Fruit fly (Drosophila melanogaster) whole organism, prepupa: Measurements from ENCODE around the gene Pde6.

ENCODE experiments used
- Blimp-1 ChIP-seq: fragments of 200-800 bp; sonication (Bioruptor generic); optimal IDR thresholded peaks from 3 replicates; lab custom pipeline; 2017; ENCODE audit warnings: missing biosample characterization, missing genetic modification characterization, mild to moderate bottlenecking, moderate library complexity, missing genetic modification reagents
- CG10669 ChIP-seq: fragments of 200-800 bp; sonication (Bioruptor generic); optimal IDR thresholded peaks from 3 replicates; lab custom pipeline; 2018; ENCODE audit warnings: missing biosample characterization, mild to moderate bottlenecking, missing genetic modification characterization, moderate library complexity
- CG11294 ChIP-seq: fragments of 200-800 bp; sonication (Bioruptor generic); IDR thresholded peaks from 2 replicates; pipeline ENCODE4 v1.3.6; 2022; ENCODE audit warnings: missing biosample characterization, missing genetic modification characterization
- CG11762 ChIP-seq: fragments of 200-800 bp; sonication (Bioruptor generic); optimal IDR thresholded peaks from 3 replicates; lab custom pipeline; 2016; ENCODE audit warnings: missing biosample characterization, missing genetic modification characterization; ENCODE audit not compliant: insufficient read depth
- CG11902 ChIP-seq: fragments of 200-800 bp; sonication (Bioruptor generic); optimal IDR thresholded peaks from 3 replicates; lab custom pipeline; 2016; ENCODE audit warnings: missing biosample characterization, missing genetic modification characterization
- CG15336 ChIP-seq: fragments of 200-800 bp; sonication (Bioruptor generic); IDR thresholded peaks from 2 replicates; pipeline ENCODE4 v1.3.6; 2022; ENCODE audit warnings: missing biosample characterization, missing genetic modification characterization
- CG16779 ChIP-seq: fragments of 200-800 bp; sonication (Bioruptor generic); optimal IDR thresholded peaks from 3 replicates; lab custom pipeline; 2017; ENCODE audit warnings: missing biosample characterization, mild to moderate bottlenecking, missing genetic modification characterization
- CG3032 ChIP-seq: fragments of 200-800 bp; optimal IDR thresholded peaks from 2 replicates; lab custom pipeline; 2019; ENCODE audit warnings: missing biosample characterization, mild to moderate bottlenecking, missing genetic modification characterization, moderate library complexity
- CG31627 ChIP-seq: fragments of 200-800 bp; sonication (Bioruptor generic); optimal IDR thresholded peaks from 3 replicates; lab custom pipeline; 2016; ENCODE audit warnings: missing biosample characterization, missing genetic modification characterization
- CG32006 ChIP-seq: fragments of 200-800 bp; sonication (Bioruptor generic); optimal IDR thresholded peaks from 3 replicates; lab custom pipeline; 2017; ENCODE audit warnings: missing biosample characterization, mild to moderate bottlenecking, missing genetic modification characterization
- CG34406 ChIP-seq: fragments of 200-800 bp; sonication (Bioruptor generic); optimal IDR thresholded peaks from 3 replicates; lab custom pipeline; 2016; ENCODE audit warnings: missing biosample characterization, missing genetic modification characterization
- CG3919 ChIP-seq: fragments of 200-800 bp; sonication (Bioruptor generic); optimal IDR thresholded peaks from 3 replicates; lab custom pipeline; 2016; ENCODE audit warnings: missing biosample characterization, missing genetic modification characterization
- CG4318 ChIP-seq: fragments of 200-800 bp; sonication (Bioruptor generic); optimal IDR thresholded peaks from 3 replicates; lab custom pipeline; 2017; ENCODE audit warnings: missing biosample characterization, mild to moderate bottlenecking, missing genetic modification characterization
- CG6163 ChIP-seq: fragments of 200-800 bp; sonication (Bioruptor generic); IDR thresholded peaks from 3 replicates; pipeline ENCODE4 v1.3.6; 2022; ENCODE audit warnings: missing biosample characterization, missing genetic modification characterization
- CG6276 ChIP-seq: fragments of 200-800 bp; sonication (Bioruptor generic); optimal IDR thresholded peaks from 2 replicates; lab custom pipeline; 2017; ENCODE audit warnings: missing biosample characterization, mild to moderate bottlenecking, missing genetic modification characterization
- CG6792 ChIP-seq: fragments of 200-800 bp; sonication (Bioruptor generic); optimal IDR thresholded peaks from 3 replicates; lab custom pipeline; 2016; ENCODE audit warnings: missing biosample characterization, missing genetic modification characterization
- CG6808 ChIP-seq: fragments of 200-800 bp; sonication (Bioruptor generic); optimal IDR thresholded peaks from 3 replicates; lab custom pipeline; 2017; ENCODE audit warnings: missing biosample characterization, missing genetic modification characterization, mild to moderate bottlenecking, moderate library complexity, missing genetic modification reagents
- CG7368 ChIP-seq: fragments of 200-800 bp; sonication (Bioruptor generic); optimal IDR thresholded peaks from 3 replicates; lab custom pipeline; 2016; ENCODE audit warnings: missing biosample characterization, missing genetic modification characterization
- CG8119 ChIP-seq: fragments of 200-800 bp; sonication (Bioruptor generic); IDR thresholded peaks from 3 replicates; pipeline ENCODE4 v1.3.6; 2022; ENCODE audit warnings: missing biosample characterization, missing genetic modification characterization
- CG8319 ChIP-seq: fragments of 200-800 bp; sonication (Bioruptor generic); optimal IDR thresholded peaks from 3 replicates; lab custom pipeline; 2016; ENCODE audit warnings: missing biosample characterization, missing genetic modification characterization
- CG8632 ChIP-seq: fragments of 200-800 bp; sonication (Bioruptor generic); optimal IDR thresholded peaks from 3 replicates; lab custom pipeline; 2016; ENCODE audit warnings: missing biosample characterization, missing genetic modification characterization
- CG9139 ChIP-seq: fragments of 200-800 bp; sonication (Bioruptor generic); optimal IDR thresholded peaks from 3 replicates; lab custom pipeline; 2017; ENCODE audit warnings: missing biosample characterization, mild to moderate bottlenecking, missing genetic modification characterization
- Eip75B ChIP-seq: fragments of 200-800 bp; sonication (Bioruptor generic); optimal IDR thresholded peaks from 3 replicates; lab custom pipeline; 2016; ENCODE audit warnings: missing biosample characterization, missing genetic modification characterization
- Eip78C ChIP-seq: fragments of 200-800 bp; sonication (Bioruptor generic); peaks from one replicate; lab custom pipeline; 2016; ENCODE audit warnings: missing biosample characterization, missing genetic modification characterization
- Eip93F ChIP-seq: fragments of 200-800 bp; sonication (Bioruptor generic); optimal IDR thresholded peaks from 2 replicates; lab custom pipeline; 2016; ENCODE audit warnings: missing biosample characterization, mild to moderate bottlenecking, missing genetic modification characterization
- Ets21C ChIP-seq: fragments of 200-800 bp; sonication (Bioruptor generic); optimal IDR thresholded peaks from 3 replicates; lab custom pipeline; 2016; ENCODE audit warnings: missing biosample characterization, missing genetic modification characterization
- Ets96B ChIP-seq: fragments of 200-800 bp; optimal IDR thresholded peaks from 2 replicates; lab custom pipeline; 2019; ENCODE audit warnings: missing biosample characterization, mild to moderate bottlenecking, missing genetic modification characterization, moderate library complexity
- Gug ChIP-seq: fragments of 200-800 bp; sonication (Bioruptor generic); IDR thresholded peaks from 2 replicates; pipeline ENCODE4 v1.3.6; 2022; ENCODE audit warnings: missing biosample characterization, missing genetic modification characterization
- Hr38 ChIP-seq: sonication (Bioruptor generic); optimal IDR thresholded peaks from 2 replicates; lab custom pipeline; 2016; ENCODE audit warnings: missing biosample characterization, missing genetic modification characterization
- Hr39 ChIP-seq: fragments of 200-800 bp; sonication (Bioruptor generic); optimal IDR thresholded peaks from 2 replicates; lab custom pipeline; 2016; ENCODE audit warnings: missing biosample characterization, missing genetic modification characterization
- Hr4 ChIP-seq: fragments of 200-800 bp; sonication (Bioruptor generic); optimal IDR thresholded peaks from 3 replicates; lab custom pipeline; 2016; ENCODE audit warnings: missing biosample characterization, missing genetic modification characterization
- Lpt ChIP-seq: fragments of 200-800 bp; sonication (Bioruptor generic); optimal IDR thresholded peaks from 3 replicates; lab custom pipeline; 2016; ENCODE audit warnings: missing biosample characterization, missing genetic modification characterization
- Met ChIP-seq: fragments of 200-800 bp; sonication (Bioruptor generic); optimal IDR thresholded peaks from 3 replicates; lab custom pipeline; 2016; ENCODE audit warnings: missing biosample characterization, missing genetic modification characterization
- Sox102F ChIP-seq: fragments of 200-800 bp; sonication (Bioruptor generic); optimal IDR thresholded peaks from 2 replicates; lab custom pipeline; 2016; ENCODE audit warnings: missing biosample characterization, mild to moderate bottlenecking, missing genetic modification characterization
- Sox14 ChIP-seq: fragments of 200-800 bp; sonication (Bioruptor generic); optimal IDR thresholded peaks from 3 replicates; lab custom pipeline; 2016; ENCODE audit warnings: missing biosample characterization, missing genetic modification characterization
- achi ChIP-seq: fragments of 200-800 bp; sonication (Bioruptor generic); optimal IDR thresholded peaks from 3 replicates; lab custom pipeline; 2016; ENCODE audit warnings: missing biosample characterization, missing genetic modification characterization
- cyc ChIP-seq: fragments of 200-800 bp; sonication (Bioruptor generic); optimal IDR thresholded peaks from 3 replicates; lab custom pipeline; 2016; ENCODE audit warnings: missing biosample characterization, missing genetic modification characterization
- dac ChIP-seq: fragments of 200-800 bp; sonication (Bioruptor generic); optimal IDR thresholded peaks from 2 replicates; lab custom pipeline; 2017; ENCODE audit warnings: missing biosample characterization, mild to moderate bottlenecking, missing genetic modification characterization
- dsx ChIP-seq: fragments of 200-800 bp; optimal IDR thresholded peaks from 3 replicates; lab custom pipeline; 2019; ENCODE audit warnings: missing biosample characterization, mild to moderate bottlenecking, missing genetic modification characterization, moderate library complexity; ENCODE audit not compliant: poor library complexity, severe bottlenecking
- eg ChIP-seq: fragments of 200-800 bp; sonication (Bioruptor generic); IDR thresholded peaks from 3 replicates; pipeline ENCODE4 v1.3.6; 2022; ENCODE audit warnings: missing biosample characterization, missing genetic modification characterization
- esn ChIP-seq: fragments of 200-800 bp; sonication (Bioruptor generic); optimal IDR thresholded peaks from 2 replicates; lab custom pipeline; 2016; ENCODE audit warnings: missing biosample characterization, mild to moderate bottlenecking, missing genetic modification characterization, moderate library complexity
- fd59A ChIP-seq: fragments of 200-800 bp; sonication (Bioruptor generic); optimal IDR thresholded peaks from 2 replicates; lab custom pipeline; 2017; ENCODE audit warnings: missing biosample characterization, mild to moderate bottlenecking, missing genetic modification characterization, missing genetic modification reagents
- fd85E ChIP-seq: fragments of 200-800 bp; sonication (Bioruptor generic); optimal IDR thresholded peaks from 3 replicates; lab custom pipeline; 2016; ENCODE audit warnings: missing biosample characterization, missing genetic modification characterization
- fkh ChIP-seq: fragments of 200-800 bp; sonication (Bioruptor generic); optimal IDR thresholded peaks from 3 replicates; lab custom pipeline; 2017; ENCODE audit warnings: missing biosample characterization, mild to moderate bottlenecking, missing genetic modification characterization, moderate library complexity
- lz ChIP-seq: fragments of 200-800 bp; sonication (Bioruptor generic); optimal IDR thresholded peaks from 3 replicates; lab custom pipeline; 2016; ENCODE audit warnings: missing biosample characterization, missing genetic modification characterization
- pdm3 ChIP-seq: fragments of 200-800 bp; sonication (Bioruptor generic); optimal IDR thresholded peaks from 3 replicates; lab custom pipeline; 2016; ENCODE audit warnings: missing biosample characterization, missing genetic modification characterization
- salr ChIP-seq, 2 experiments: fragments of 200-800 bp; sonication (Bioruptor generic); optimal IDR thresholded peaks; 3 replicates each; lab custom pipeline; 2016 to 2018; ENCODE audit warnings: missing biosample characterization in 2 of 2, missing genetic modification characterization in 2 of 2, mild to moderate bottlenecking in 1 of 2
- spab ChIP-seq: fragments of 200-800 bp; sonication (Bioruptor generic); optimal IDR thresholded peaks from 2 replicates; lab custom pipeline; 2017; ENCODE audit warnings: missing biosample characterization, mild to moderate bottlenecking, missing genetic modification characterization, missing genetic modification reagents
- ss ChIP-seq, 2 experiments: fragments of 200-800 bp; sonication (Bioruptor generic); optimal IDR thresholded peaks; 2 replicates in 1 of 2; 3 replicates in 1 of 2; lab custom pipeline; 2017 to 2018; ENCODE audit warnings: mild to moderate bottlenecking in 2 of 2, missing biosample characterization in 2 of 2, missing genetic modification characterization in 2 of 2, moderate library complexity in 1 of 2
- vri ChIP-seq: fragments of 200-800 bp; sonication (Bioruptor generic); optimal IDR thresholded peaks from 3 replicates; lab custom pipeline; 2016; ENCODE audit warnings: missing biosample characterization, mild to moderate bottlenecking, missing genetic modification characterization

Pde6 gene

dm6 chr3R:14557480-14558354 is at the start of gene Pde6:
TSS of gene Pde6 (minus strand) at chr3R:14558304.
- TF ChIP-seq eg (peak; percentile 95), CG11294 (GFP tag; lab: Robert Waterston, UW) (no peak; the same call in 1 of the 2 replicates), CG16779 (tag; lab: Kevin White, UChicago) (peak; percentile 77), Blimp-1 (no peak), pdm3 (GFP tag; lab: Kevin White, UChicago) (peak; percentile 24), Ets96B (tag; lab: Kevin White, UChicago) (peak; percentile 43), dac (peak; percentile 44), Gug (peak; percentile 68), Eip93F (GFP tag; lab: Kevin White, UChicago) (no peak), CG34406 (GFP tag; lab: Kevin White, UChicago) (peak; percentile 40), fd59A (GFP tag; lab: Kevin White, UChicago) (no peak), CG3919 (peak; percentile 12), CG7368 (no peak), CG9139 (GFP tag; lab: Kevin White, UChicago) (peak; percentile 4), CG11762 (GFP tag; lab: Kevin White, UChicago) (no peak), Hr38 (GFP tag; lab: Kevin White, UChicago) (no peak), Sox102F (no peak), Sox14 (GFP tag; lab: Kevin White, UChicago) (peak; percentile 3), CG6163 (GFP tag; lab: Robert Waterston, UW) (peak; percentile 91), esn (GFP tag; lab: Kevin White, UChicago) (no peak), CG31627 (no peak), Hr39 (no peak), Eip75B (GFP tag; lab: Kevin White, UChicago) (peak; percentile 32), lz (GFP tag; lab: Kevin White, UChicago) (no peak), fkh (peak; percentile 5), Eip78C (peak; percentile 26), fd85E (GFP tag; lab: Kevin White, UChicago) (no peak), ss (GFP tag; optimal IDR thresholded peaks at IDR 0.05; lab: Kevin White, UChicago) (peak; percentile 21 to 52), vri (GFP tag; lab: Kevin White, UChicago) (no peak), Met (GFP tag; lab: Kevin White, UChicago) (no peak), Lpt (GFP tag; lab: Kevin White, UChicago) (peak; percentile 65), CG32006 (GFP tag; lab: Kevin White, UChicago) (peak; percentile 78), CG11902 (GFP tag; lab: Kevin White, UChicago) (no peak), CG15336 (GFP tag; lab: Robert Waterston, UW) (peak; percentile 76), CG8632 (GFP tag; lab: Kevin White, UChicago) (peak; percentile 0), cyc (no peak), dsx (GFP tag; lab: Kevin White, UChicago) (peak; percentile 58), Ets21C (no peak), CG3032 (tag; lab: Kevin White, UChicago) (peak; percentile 33), CG8319 (GFP tag; lab: Kevin White, UChicago) (no peak), CG6808 (GFP tag; lab: Kevin White, UChicago) (peak; percentile 56), CG10669 (no peak), CG6276 (GFP tag; lab: Kevin White, UChicago) (peak; percentile 87), spab (GFP tag; lab: Kevin White, UChicago) (peak; percentile 28), salr (GFP tag; optimal IDR thresholded peaks at IDR 0.05; lab: Kevin White, UChicago) (peak in 1 of 2 experiments; percentile 77), CG4318 (GFP tag; lab: Kevin White, UChicago) (no peak), CG8119 (GFP tag; lab: Robert Waterston, UW) (peak; percentile 88), achi (GFP tag; lab: Kevin White, UChicago) (peak; percentile 63), Hr4 (peak; percentile 43), CG6792 (GFP tag; lab: Kevin White, UChicago) (no peak)
